Fruit fly (Drosophila melanogaster): ENCODE results near the gene CG42866.

dm6 chr2L:19960930-19961329, 555 bp downstream of the CG42866 start, which contains the start of gene CG34051:
- TF ChIP-seq CG11902 (GFP tag; optimal IDR thresholded peaks at IDR 0.05) (no peak), CG15336 (GFP tag; IDR thresholded peaks at IDR 0.05) (no peak), fd59A (GFP tag; optimal IDR thresholded peaks at IDR 0.05) (no peak), CG8632 (GFP tag; optimal IDR thresholded peaks at IDR 0.05) (no peak), Eip75B (GFP tag; optimal IDR thresholded peaks at IDR 0.05) (no peak), CG6163 (GFP tag; IDR thresholded peaks at IDR 0.05) (no peak), acj6 (GFP tag; optimal IDR thresholded peaks at IDR 0.05) (no peak), Eip78C (GFP tag) (no peak), Lpt (GFP tag; optimal IDR thresholded peaks at IDR 0.05) (no peak), ss (GFP tag; optimal IDR thresholded peaks at IDR 0.05) (no peak), Met (GFP tag; optimal IDR thresholded peaks at IDR 0.05) (no peak)
